Fruit fly (Drosophila melanogaster) whole organism, wandering third instar larva: ENCODE measurements around the gene CG17108.

ENCODE experiments used
- Abd-B ChIP-seq: fragments of >200 bp; optimal IDR thresholded peaks from 2 replicates; lab custom pipeline; 2017; ENCODE audit warnings: missing biosample characterization, missing genetic modification characterization
- CG32264 ChIP-seq: fragments of 200-800 bp; sonication (Bioruptor generic); optimal IDR thresholded peaks from 2 replicates; lab custom pipeline; 2016; ENCODE audit warnings: missing biosample characterization, missing genetic modification characterization
- CrebA ChIP-seq: fragments of 200-800 bp; sonication (Bioruptor generic); optimal IDR thresholded peaks from 2 replicates; lab custom pipeline; 2016; ENCODE audit warnings: missing biosample characterization, mild to moderate bottlenecking, missing genetic modification characterization, borderline replicate concordance
- Dfd ChIP-seq: fragments of >200 bp; optimal IDR thresholded peaks from 2 replicates; lab custom pipeline; 2017; ENCODE audit warnings: missing biosample characterization, missing genetic modification characterization
- Dif ChIP-seq: fragments of 200-275, 200-300 bp; sonication (Bioruptor generic); optimal IDR thresholded peaks from 2 replicates; lab custom pipeline; 2018; ENCODE audit warnings: missing biosample characterization, missing genetic modification characterization; ENCODE audit not compliant: partially characterized antibody
- GATAd ChIP-seq: sonication (Bioruptor generic); optimal IDR thresholded peaks from 2 replicates; lab custom pipeline; 2016; ENCODE audit warnings: missing biosample characterization, missing genetic modification characterization
- HLH106 ChIP-seq: fragments of 200-800 bp; optimal IDR thresholded peaks from 3 replicates; lab custom pipeline; 2019; ENCODE audit warnings: missing biosample characterization, mild to moderate bottlenecking, missing genetic modification characterization, moderate library complexity
- Hnf4 ChIP-seq: fragments of 200-800 bp; sonication (Bioruptor generic); optimal IDR thresholded peaks from 2 replicates; lab custom pipeline; 2016; ENCODE audit warnings: missing biosample characterization, mild to moderate bottlenecking, missing genetic modification characterization
- Hr78 ChIP-seq: fragments of >200 bp; optimal IDR thresholded peaks from 2 replicates; lab custom pipeline; 2017; ENCODE audit warnings: missing biosample characterization, missing genetic modification characterization
- Hr83 ChIP-seq: fragments of 200-300 bp; sonication (Bioruptor generic); optimal IDR thresholded peaks from 2 replicates; lab custom pipeline; 2016; ENCODE audit warnings: missing biosample characterization, mild to moderate bottlenecking, missing genetic modification characterization, moderate library complexity; ENCODE audit not compliant: poor library complexity, severe bottlenecking
- Jra ChIP-seq: sonication (Bioruptor generic); optimal IDR thresholded peaks from 2 replicates; lab custom pipeline; 2016; ENCODE audit warnings: missing biosample characterization, missing genetic modification characterization
- Mio ChIP-seq: sonication (Bioruptor generic); optimal IDR thresholded peaks from 2 replicates; lab custom pipeline; 2016; ENCODE audit warnings: missing biosample characterization, missing genetic modification characterization
- Myc ChIP-seq: fragments of >200 bp; optimal IDR thresholded peaks from 2 replicates; lab custom pipeline; 2017
- N ChIP-seq: fragments of >200 bp; optimal IDR thresholded peaks from 2 replicates; lab custom pipeline; 2018; ENCODE audit warnings: missing biosample characterization, missing external identifiers, missing genetic modification characterization
- OdsH ChIP-seq: fragments of 200-800 bp; sonication (Bioruptor generic); optimal IDR thresholded peaks from 2 replicates; lab custom pipeline; 2016; ENCODE audit warnings: missing biosample characterization, mild to moderate bottlenecking, missing genetic modification characterization
- Rel ChIP-seq, 2 experiments: fragments of 200-800 bp; sonication (Bioruptor generic) in 1 of 2; optimal IDR thresholded peaks; 2 replicates in 1 of 2; 3 replicates in 1 of 2; lab custom pipeline; 2016 to 2019; ENCODE audit warnings: mild to moderate bottlenecking in 2 of 2, missing biosample characterization in 2 of 2, missing genetic modification characterization in 2 of 2, moderate library complexity in 1 of 2
- Sp1 ChIP-seq: fragments of 200-800 bp; sonication (Bioruptor generic); optimal IDR thresholded peaks from 3 replicates; lab custom pipeline; 2019; ENCODE audit warnings: missing biosample characterization, mild to moderate bottlenecking, missing genetic modification characterization, moderate library complexity
- Vsx2 ChIP-seq: fragments of 200-300, 225-300 bp; sonication (Bioruptor generic); optimal IDR thresholded peaks from 2 replicates; lab custom pipeline; 2018; ENCODE audit warnings: missing biosample characterization, missing genetic modification characterization; ENCODE audit not compliant: partially characterized antibody
- br ChIP-seq: fragments of 200-800 bp; sonication (Bioruptor generic); optimal IDR thresholded peaks from 2 replicates; lab custom pipeline; 2016; ENCODE audit warnings: missing biosample characterization, missing genetic modification characterization
- brk ChIP-seq: fragments of 200-800 bp; sonication (Bioruptor generic); optimal IDR thresholded peaks from 2 replicates; lab custom pipeline; 2016; ENCODE audit warnings: missing biosample characterization, mild to moderate bottlenecking, missing genetic modification characterization
- dl ChIP-seq, 2 experiments: fragments of 175-275, 200-275 bp in 1 of 2; fragments of 200-275 bp in 1 of 2; sonication (Bioruptor generic); optimal IDR thresholded peaks; lab custom pipeline; 2018; ENCODE audit warnings: mild to moderate bottlenecking in 2 of 2, missing biosample characterization in 2 of 2, missing genetic modification characterization in 2 of 2, moderate library complexity in 2 of 2; ENCODE audit not compliant: partially characterized antibody in 2 of 2, insufficient read depth in 1 of 2
- dmrt93B ChIP-seq: fragments of 200-800 bp; sonication (Bioruptor generic); optimal IDR thresholded peaks from 2 replicates; lab custom pipeline; 2018; ENCODE audit warnings: missing biosample characterization, mild to moderate bottlenecking, missing genetic modification characterization
- dsf ChIP-seq: sonication (Bioruptor generic); optimal IDR thresholded peaks from 2 replicates; lab custom pipeline; 2016; ENCODE audit warnings: missing biosample characterization, missing genetic modification characterization, borderline replicate concordance
- ey ChIP-seq: fragments of 200-800 bp; sonication (Bioruptor generic); optimal IDR thresholded peaks from 2 replicates; lab custom pipeline; 2016; ENCODE audit warnings: missing biosample characterization, missing genetic modification characterization
- foxo ChIP-seq, 2 experiments: fragments of 200-800 bp; sonication (Bioruptor generic); optimal IDR thresholded peaks; 2 replicates in 1 of 2; 3 replicates in 1 of 2; lab custom pipeline; 2016 to 2017; ENCODE audit warnings: missing biosample characterization in 2 of 2, missing genetic modification characterization in 2 of 2
- fru ChIP-seq: fragments of 200-800 bp; sonication (Bioruptor generic); optimal IDR thresholded peaks from 3 replicates; lab custom pipeline; 2016; ENCODE audit warnings: missing biosample characterization, mild to moderate bottlenecking, missing genetic modification characterization
- h ChIP-seq: fragments of 200-800 bp; sonication (Bioruptor generic); optimal IDR thresholded peaks from 3 replicates; lab custom pipeline; 2016; ENCODE audit warnings: missing biosample characterization, mild to moderate bottlenecking, missing genetic modification characterization
- jim ChIP-seq: fragments of 175-275, 200-325 bp; sonication (Bioruptor generic); optimal IDR thresholded peaks from 2 replicates; lab custom pipeline; 2016; ENCODE audit warnings: missing biosample characterization, mild to moderate bottlenecking, missing genetic modification characterization
- lola ChIP-seq: fragments of >200 bp; optimal IDR thresholded peaks from 2 replicates; lab custom pipeline; 2017; ENCODE audit warnings: missing biosample characterization, missing genetic modification characterization
- pan ChIP-seq: fragments of >200 bp; optimal IDR thresholded peaks from 2 replicates; lab custom pipeline; 2017
- psq ChIP-seq: fragments of 200-800 bp; sonication (Bioruptor generic); optimal IDR thresholded peaks from 3 replicates; lab custom pipeline; 2017; ENCODE audit warnings: missing biosample characterization, mild to moderate bottlenecking, missing genetic modification characterization, moderate library complexity
- rgr ChIP-seq: fragments of 200-800 bp; sonication (Bioruptor generic); optimal IDR thresholded peaks from 3 replicates; lab custom pipeline; 2016; ENCODE audit warnings: missing biosample characterization, mild to moderate bottlenecking, missing genetic modification characterization
- sage ChIP-seq: fragments of 200-800 bp; sonication (Bioruptor generic); optimal IDR thresholded peaks from 2 replicates; lab custom pipeline; 2016; ENCODE audit warnings: missing biosample characterization, mild to moderate bottlenecking, missing genetic modification characterization
- sv ChIP-seq: fragments of 200-800 bp; sonication (Bioruptor generic); optimal IDR thresholded peaks from 3 replicates; lab custom pipeline; 2016; ENCODE audit warnings: missing biosample characterization, missing genetic modification characterization
- tai ChIP-seq: sonication (Bioruptor generic); optimal IDR thresholded peaks from 2 replicates; lab custom pipeline; 2016; ENCODE audit warnings: missing biosample characterization, missing genetic modification characterization
- usp ChIP-seq: fragments of >200 bp; optimal IDR thresholded peaks from 2 replicates; lab custom pipeline; 2017; ENCODE audit warnings: missing biosample characterization, missing genetic modification characterization
- woc ChIP-seq: sonication (Bioruptor generic); optimal IDR thresholded peaks from 2 replicates; lab custom pipeline; 2016; ENCODE audit warnings: missing biosample characterization, mild to moderate bottlenecking, missing genetic modification characterization

CG17108 gene

dm6 chr2L:10708089-10708488, 14.2 kb upstream of the CG17108 start:
- TF ChIP-seq Dfd (GFP tag; lab: Kevin White, UChicago) (peak; percentile 83), N (GFP tag; lab: Kevin White, UChicago) (no peak)

- TF ChIP-seq Vsx2 (no peak), Hr83 (GFP tag; lab: Kevin White, UChicago) (no peak), brk (GFP tag; lab: Kevin White, UChicago) (no peak), sv (no peak), Jra (no peak), tai (GFP tag; lab: Kevin White, UChicago) (no peak), br (GFP tag; lab: Kevin White, UChicago) (no peak), GATAd (GFP tag; lab: Kevin White, UChicago) (no peak), CrebA (GFP tag; lab: Kevin White, UChicago) (no peak), HLH106 (tag; lab: Kevin White, UChicago) (no peak), Rel (GFP tag; optimal IDR thresholded peaks at IDR 0.05; lab: Kevin White, UChicago) (no peak), Rel (tag; optimal IDR thresholded peaks at IDR 0.05; lab: Kevin White, UChicago) (no peak), dmrt93B (GFP tag; lab: Kevin White, UChicago) (no peak)
These were observed 12.4 kb upstream of the CG17108 start for dm6 chr2L:10706267-10706666.

- TF ChIP-seq GATAd (GFP tag; lab: Kevin White, UChicago) (no peak), Hnf4 (GFP tag; lab: Kevin White, UChicago) (no peak), Hr78 (no peak), sage (no peak), Dif (GFP tag; lab: Kevin White, UChicago) (no peak), dsf (GFP tag; lab: Kevin White, UChicago) (no peak), sv (no peak), Abd-B (GFP tag; lab: Kevin White, UChicago) (no peak), Rel (GFP tag; optimal IDR thresholded peaks at IDR 0.05; lab: Kevin White, UChicago) (no peak), Rel (tag; optimal IDR thresholded peaks at IDR 0.05; lab: Kevin White, UChicago) (no peak), dl (GFP tag; optimal IDR thresholded peaks at IDR 0.05; lab: Kevin White, UChicago; ENCODE audit: insufficient read depth in 1 of 2, partially characterized antibody in 2 of 2) (no peak), usp (GFP tag; lab: Kevin White, UChicago) (no peak)
These were observed 10.5 kb upstream of the CG17108 start for dm6 chr2L:10704425-10704824.

dm6 chr2L:10703281-10703680, 9.4 kb upstream of the CG17108 start, which contains the start of gene CG6415:
Gene CG6415, plus strand, starts transcription at chr2L:10703621.
- peak; percentile 56 for TF ChIP-seq dmrt93B (GFP tag; lab: Kevin White, UChicago)
- TF ChIP-seq Hr78, result no peak
- peak; percentile 67 for TF ChIP-seq Sp1 (GFP tag; lab: Kevin White, UChicago)
- no peak for TF ChIP-seq pan (lab: Kevin White, UChicago)
- TF ChIP-seq sv, result peak; percentile 52
- TF ChIP-seq Mio (GFP tag; lab: Kevin White, UChicago), result no peak
- TF ChIP-seq usp (GFP tag; lab: Kevin White, UChicago), result no peak
- peak; percentile 39 for TF ChIP-seq Jra
- peak; percentile 86 for TF ChIP-seq rgr (GFP tag; lab: Kevin White, UChicago)
- no peak for TF ChIP-seq Myc (lab: Kevin White, UChicago)
- TF ChIP-seq CG32264, result peak; percentile 38
- TF ChIP-seq psq (GFP tag; lab: Kevin White, UChicago), result peak; percentile 55
- no peak for TF ChIP-seq Rel (GFP tag; optimal IDR thresholded peaks at IDR 0.05; lab: Kevin White, UChicago)
- peak; percentile 40 for TF ChIP-seq Rel (tag; optimal IDR thresholded peaks at IDR 0.05; lab: Kevin White, UChicago)
- TF ChIP-seq HLH106 (tag; lab: Kevin White, UChicago), result peak; percentile 82
- peak; percentile 47 for TF ChIP-seq brk (GFP tag; lab: Kevin White, UChicago)
- no peak for TF ChIP-seq Dif (GFP tag; lab: Kevin White, UChicago)
- TF ChIP-seq Vsx2, result no peak
- TF ChIP-seq Hnf4 (GFP tag; lab: Kevin White, UChicago), result peak; percentile 76
- no peak for TF ChIP-seq CrebA (GFP tag; lab: Kevin White, UChicago)
- TF ChIP-seq br (GFP tag; lab: Kevin White, UChicago), result peak; percentile 81
- TF ChIP-seq foxo (GFP tag; optimal IDR thresholded peaks at IDR 0.05; lab: Kevin White, UChicago), result peak; percentile 9 to 81
- TF ChIP-seq N (GFP tag; lab: Kevin White, UChicago), result no peak
- TF ChIP-seq lola (GFP tag; lab: Kevin White, UChicago), result no peak
- peak; percentile 35 for TF ChIP-seq woc (GFP tag; lab: Kevin White, UChicago)
- TF ChIP-seq h, result peak; percentile 92
- TF ChIP-seq fru (GFP tag; lab: Kevin White, UChicago), result peak; percentile 86
- TF ChIP-seq dl (GFP tag; optimal IDR thresholded peaks at IDR 0.05; lab: Kevin White, UChicago; ENCODE audit: insufficient read depth in 1 of 2, partially characterized antibody in 2 of 2), result no peak
- TF ChIP-seq GATAd (GFP tag; lab: Kevin White, UChicago), result no peak
- no peak for TF ChIP-seq tai (GFP tag; lab: Kevin White, UChicago)
- no peak for TF ChIP-seq jim
- TF ChIP-seq ey (GFP tag; lab: Kevin White, UChicago), result peak; percentile 85
- peak; percentile 84 for TF ChIP-seq OdsH (GFP tag; lab: Kevin White, UChicago)
